Worm (Caenorhabditis elegans): ENCODE results near the gene ugt-50.

The ugt-50 gene

DNA sequence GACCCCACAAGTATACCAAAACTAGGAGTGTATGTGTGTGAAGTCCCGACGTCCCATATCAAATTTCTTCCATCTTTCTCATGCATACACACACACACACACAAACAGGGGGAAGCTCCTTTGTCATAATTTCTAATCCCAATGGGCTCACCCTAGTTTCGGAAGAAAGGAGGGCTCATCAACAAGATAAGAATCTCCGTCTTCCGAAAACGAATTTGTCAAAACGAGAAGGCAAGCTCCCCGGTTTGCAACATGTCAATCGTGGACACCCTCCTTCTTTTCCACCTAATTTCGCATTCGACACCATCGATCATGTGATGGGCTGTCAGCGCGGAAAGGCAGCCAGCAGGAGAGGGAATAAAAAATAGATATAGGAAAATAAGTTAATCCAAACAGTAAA lies 1.0 kb upstream of the ugt-50 start (continued):
- TF ChIP-seq zag-1 (tag; optimal IDR thresholded peaks at IDR 0.05): peak; percentile 93
- TF ChIP-seq elt-3 (tag; optimal IDR thresholded peaks at IDR 0.05): no peak
- peak; percentile 91 for TF ChIP-seq mab-5 (tag; optimal IDR thresholded peaks at IDR 0.05)
- no peak for TF ChIP-seq ztf-1 (GFP tag; conservative IDR thresholded peaks at IDR 0.05)
- peak; percentile 84 for TF ChIP-seq lin-39 (tag; optimal IDR thresholded peaks at IDR 0.05)
- peak; percentile 36 for TF ChIP-seq F13H6.1 (tag; optimal IDR thresholded peaks at IDR 0.05)

DNA sequence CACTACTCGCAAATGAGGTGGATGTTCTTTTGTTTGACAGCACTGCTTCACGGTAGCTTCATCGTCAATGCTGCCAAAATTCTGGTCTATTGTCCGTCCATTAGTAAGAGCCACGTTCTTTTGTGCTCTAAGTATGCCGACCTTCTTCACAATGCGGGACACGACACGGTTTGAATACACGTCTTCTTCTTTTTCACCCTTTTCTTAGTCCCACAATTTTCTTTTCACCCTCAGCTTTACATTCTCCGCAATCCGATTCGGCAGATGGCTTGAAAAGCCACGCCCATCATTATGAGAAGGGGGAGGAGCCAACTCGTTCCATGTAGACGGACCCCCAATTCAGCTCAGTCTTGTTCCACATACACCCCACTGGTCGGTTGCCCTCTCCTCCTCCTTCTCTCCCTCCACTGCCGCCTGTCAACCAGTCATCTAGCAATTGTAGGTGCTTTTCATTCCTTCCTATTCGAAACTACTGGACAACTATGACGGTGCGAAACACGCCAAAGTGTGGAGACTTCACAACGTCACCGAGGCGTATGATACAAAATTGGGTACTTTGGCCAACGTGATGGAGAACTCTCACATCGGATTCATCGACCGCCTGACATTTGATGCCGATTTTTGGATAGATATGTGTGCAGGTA lies 489 bp downstream of the ugt-50 start:
- TF ChIP-seq dmd-4 (tag; optimal IDR thresholded peaks at IDR 0.05): no peak
- TF ChIP-seq lin-39 (tag; optimal IDR thresholded peaks at IDR 0.05): no peak
- TF ChIP-seq crh-2 (tag; optimal IDR thresholded peaks at IDR 0.05): no peak
- no peak for TF ChIP-seq nhr-11 (tag; optimal IDR thresholded peaks at IDR 0.05)
- no peak for TF ChIP-seq sma-9 (GFP tag; optimal IDR thresholded peaks at IDR 0.05)
- no peak for TF ChIP-seq sma-9 (tag; optimal IDR thresholded peaks at IDR 0.05)
- no peak for TF ChIP-seq ztf-1 (GFP tag; conservative IDR thresholded peaks at IDR 0.05)
- no peak for TF ChIP-seq snpc-4 (tag; optimal IDR thresholded peaks at IDR 0.05)
- no peak for TF ChIP-seq nhr-10 (tag; optimal IDR thresholded peaks at IDR 0.05)
- TF ChIP-seq nhr-237 (tag; optimal IDR thresholded peaks at IDR 0.05): no peak
- TF ChIP-seq nhr-77 (tag; optimal IDR thresholded peaks at IDR 0.05): no peak
- peak; percentile 20 for TF ChIP-seq nhr-129 (tag; optimal IDR thresholded peaks at IDR 0.05)
- no peak for TF ChIP-seq unc-55 (GFP tag; optimal IDR thresholded peaks at IDR 0.05)
- TF ChIP-seq ama-1 (optimal IDR thresholded peaks at IDR 0.05): peak; percentile 83
- TF ChIP-seq nhr-21 (tag; optimal IDR thresholded peaks at IDR 0.05): no peak
- no peak for TF ChIP-seq sem-4 (tag; optimal IDR thresholded peaks at IDR 0.05)

DNA sequence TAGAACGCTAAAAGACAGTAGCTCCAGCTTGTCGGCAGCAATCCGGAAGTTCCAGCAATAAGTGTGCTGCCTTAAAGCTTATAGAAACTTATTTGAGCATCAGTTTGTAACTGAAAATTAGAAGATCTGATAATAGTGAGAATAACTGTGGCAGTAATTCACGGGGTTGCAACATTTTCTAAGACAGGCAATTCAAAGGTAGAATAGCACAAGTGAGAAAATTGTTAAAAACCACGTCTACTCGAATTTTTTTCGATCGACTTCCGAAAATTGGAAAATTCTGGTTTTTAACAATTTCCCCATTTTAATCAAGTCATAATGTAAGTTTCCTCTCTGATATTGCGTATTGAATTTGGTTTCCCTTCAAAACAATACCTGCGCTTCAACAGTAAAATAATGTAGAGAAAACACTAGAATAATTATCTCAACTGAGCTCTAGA lies 1.8 kb downstream of the ugt-50 start:
- TF ChIP-seq lin-13 (GFP tag; optimal IDR thresholded peaks at IDR 0.05) (peak; percentile 42), blmp-1 (tag; optimal IDR thresholded peaks at IDR 0.05; ENCODE audit: insufficient read depth) (no peak), crh-2 (tag; optimal IDR thresholded peaks at IDR 0.05) (peak; percentile 27), ama-1 (optimal IDR thresholded peaks at IDR 0.05) (no peak), sma-9 (GFP tag; optimal IDR thresholded peaks at IDR 0.05) (peak; percentile 21), sma-9 (tag; optimal IDR thresholded peaks at IDR 0.05) (no peak), nhr-11 (tag; optimal IDR thresholded peaks at IDR 0.05) (no peak), Y55F3AM.14 (GFP tag; optimal IDR thresholded peaks at IDR 0.05) (no peak), nhr-21 (tag; optimal IDR thresholded peaks at IDR 0.05) (no peak), unc-55 (GFP tag; optimal IDR thresholded peaks at IDR 0.05) (no peak)

ce11 chrX:12700456-12700855 lies 9.1 kb downstream of the ugt-50 start, which contains the start of gene nhr-26:
Gene nhr-26 (minus strand): TSS chrX:12700465.
- TF ChIP-seq Y55F3AM.14 (GFP tag; optimal IDR thresholded peaks at IDR 0.05): no peak
- no peak for TF ChIP-seq alr-1 (tag; optimal IDR thresholded peaks at IDR 0.05)
- no peak for TF ChIP-seq unc-39 (tag; optimal IDR thresholded peaks at IDR 0.05)
- TF ChIP-seq nhr-77 (tag; optimal IDR thresholded peaks at IDR 0.05): no peak
- TF ChIP-seq nhr-10 (tag; optimal IDR thresholded peaks at IDR 0.05): no peak
- no peak for TF ChIP-seq zag-1 (tag; optimal IDR thresholded peaks at IDR 0.05)
- TF ChIP-seq blmp-1 (tag; optimal IDR thresholded peaks at IDR 0.05; ENCODE audit: insufficient read depth): no peak
- TF ChIP-seq ama-1 (optimal IDR thresholded peaks at IDR 0.05): no peak
- no peak for TF ChIP-seq nhr-6 (tag; optimal IDR thresholded peaks at IDR 0.05)
- TF ChIP-seq egl-27 (tag; optimal IDR thresholded peaks at IDR 0.05): no peak
- TF ChIP-seq lsy-2 (tag; optimal IDR thresholded peaks at IDR 0.05): no peak
- no peak for TF ChIP-seq nhr-21 (tag; optimal IDR thresholded peaks at IDR 0.05)
- no peak for TF ChIP-seq unc-62 (GFP tag; optimal IDR thresholded peaks at IDR 0.05)
- TF ChIP-seq aly-2 (tag; optimal IDR thresholded peaks at IDR 0.05): no peak

DNA sequence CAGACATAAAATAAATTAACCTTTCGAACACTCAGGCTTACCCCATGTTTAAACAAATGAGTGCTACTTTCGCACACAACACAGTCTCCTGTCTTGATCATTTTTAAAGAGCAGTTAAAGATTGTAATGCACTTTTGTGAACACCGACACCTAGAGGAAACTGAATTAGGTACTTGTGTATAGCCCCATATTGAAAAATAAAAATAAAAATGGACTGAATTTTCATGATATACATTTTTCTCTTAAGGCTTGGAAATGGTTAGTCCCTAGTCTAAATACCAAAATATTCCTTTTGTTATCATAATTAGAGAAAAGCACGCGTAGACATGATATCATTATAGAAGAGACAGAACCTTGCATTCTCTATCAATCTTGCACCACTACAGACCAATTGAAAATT lies 10.6 kb downstream of the ugt-50 start, which contains the start of gene nhr-214:
Gene nhr-214, minus strand, starts transcription at position 101 of the 400 bp plus-strand sequence.
- TF ChIP-seq dmd-4 (tag; optimal IDR thresholded peaks at IDR 0.05) (no peak), mbf-1 (tag; optimal IDR thresholded peaks at IDR 0.05) (no peak), gmeb-1 (tag; optimal IDR thresholded peaks at IDR 0.05) (no peak), nhr-21 (tag; optimal IDR thresholded peaks at IDR 0.05) (no peak), lsy-2 (tag; optimal IDR thresholded peaks at IDR 0.05) (no peak), Y55F3AM.14 (GFP tag; optimal IDR thresholded peaks at IDR 0.05) (no peak), egl-27 (tag; optimal IDR thresholded peaks at IDR 0.05) (no peak), nhr-6 (tag; optimal IDR thresholded peaks at IDR 0.05) (no peak), ceh-16 (tag; optimal IDR thresholded peaks at IDR 0.05) (no peak), nhr-237 (tag; optimal IDR thresholded peaks at IDR 0.05) (no peak), unc-39 (tag; optimal IDR thresholded peaks at IDR 0.05) (no peak), nhr-129 (tag; optimal IDR thresholded peaks at IDR 0.05) (no peak), C34F6.9 (tag; optimal IDR thresholded peaks at IDR 0.05) (no peak), fos-1 (tag; optimal IDR thresholded peaks at IDR 0.05) (no peak), aly-2 (tag; optimal IDR thresholded peaks at IDR 0.05) (no peak), peb-1 (tag; optimal IDR thresholded peaks at IDR 0.05) (no peak), ama-1 (optimal IDR thresholded peaks at IDR 0.05) (no peak), lin-13 (GFP tag; optimal IDR thresholded peaks at IDR 0.05) (no peak), R02D3.7 (tag; optimal IDR thresholded peaks at IDR 0.05) (no peak), nhr-25 (tag; optimal IDR thresholded peaks at IDR 0.05) (no peak)

Measured in whole organism, L2 larva.